Worm (Caenorhabditis elegans) whole organism, L4/young adult: ENCODE measurements around the gene abu-2.

Experiments used
- W03F9.2 ChIP-seq: fragments of 150-350 bp; optimal IDR thresholded peaks from 2 replicates; lab custom pipeline; 2014; ENCODE audit warnings: missing biosample characterization, missing genetic modification characterization
- dao-5 ChIP-seq: sonication (generic microtip); optimal IDR thresholded peaks from 2 replicates; lab custom pipeline; 2016; ENCODE audit warnings: missing genotype, missing genetic modification characterization, moderate library complexity, missing compliant biosample characterization
- him-1 ChIP-seq: sonication (generic microtip); optimal IDR thresholded peaks from 2 replicates; lab custom pipeline; 2016; ENCODE audit warnings: missing genotype, missing genetic modification reagents, missing genetic modification characterization, missing compliant biosample characterization

Gene abu-2

DNA sequence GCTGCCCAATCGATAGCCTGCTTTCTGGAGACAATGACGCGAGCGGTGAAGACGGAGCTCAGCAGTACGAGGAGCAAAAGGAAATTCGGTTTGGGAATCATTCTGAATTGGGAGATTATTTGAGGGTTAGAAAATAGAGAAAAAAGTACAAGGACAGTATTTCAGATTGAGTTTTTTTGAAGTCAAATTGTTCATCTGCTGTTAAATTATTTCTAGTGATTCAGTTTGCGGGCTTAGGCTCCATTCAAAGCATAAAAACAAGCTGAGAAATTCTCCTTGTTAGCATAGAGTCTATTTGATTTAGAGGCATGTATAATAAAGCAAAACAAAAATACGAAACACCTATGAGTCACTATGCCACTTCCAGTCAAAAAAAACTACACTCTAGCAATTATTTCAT lies 43.0 kb downstream of the abu-2 start, which contains the start of gene dgn-2:
TSS of gene dgn-2 (minus strand) at position 101 of the 400 bp plus-strand sequence.
- no peak for TF ChIP-seq W03F9.2
- no peak for TF ChIP-seq dao-5

DNA sequence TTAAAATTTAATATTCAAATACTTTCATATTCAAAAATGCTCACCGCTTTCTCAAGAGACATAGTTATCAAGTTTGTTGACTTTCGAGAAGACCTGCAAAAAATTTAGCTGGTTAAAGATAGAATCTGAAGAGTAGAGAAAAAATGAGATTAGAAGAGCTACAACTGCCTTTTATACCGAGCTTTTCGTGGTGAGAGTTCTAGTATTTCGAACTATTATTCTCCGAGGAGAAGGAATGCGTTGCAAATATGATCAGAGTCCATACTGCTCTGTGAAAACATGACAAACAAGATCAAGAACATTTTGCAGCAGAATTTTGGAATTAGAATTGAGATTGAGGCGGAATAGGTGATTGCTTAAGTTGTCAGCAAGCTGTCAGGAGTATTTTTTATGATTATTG lies 49.8 kb downstream of the abu-2 start, which contains the start of gene F56C3.4:
TSS of gene F56C3.4 (minus strand) at position 101 of the 400 bp plus-strand sequence.
- TF ChIP-seq dao-5 (no peak), W03F9.2 (no peak), him-1 (tag; lab: Kevin White, UChicago) (no peak)
